Fruit fly (Drosophila melanogaster) whole organism, embryonic: ENCODE measurements around the gene CG43999.

ENCODE experiments used
- Awh ChIP-seq: fragments of 200-800 bp; sonication (Bioruptor generic); IDR thresholded peaks from 2 replicates; pipeline ENCODE4, ENCODE4 v1.3.6; 2022; ENCODE audit warnings: missing biosample characterization, missing genetic modification characterization
- CG10209 ChIP-seq: fragments of 200-800 bp; sonication (Bioruptor generic); optimal IDR thresholded peaks from 3 replicates; lab custom pipeline; 2017; ENCODE audit warnings: missing biosample characterization, mild to moderate bottlenecking, missing genetic modification characterization, missing genetic modification reagents
- CG1024 ChIP-seq: fragments of 200-800 bp; sonication (Bioruptor generic); IDR thresholded peaks from 2 replicates; pipeline ENCODE4 v1.3.6; 2022; ENCODE audit warnings: missing biosample characterization, missing genetic modification characterization
- CG10321 ChIP-seq: fragments of 200-800 bp; sonication (Bioruptor generic); IDR thresholded peaks from 2 replicates; pipeline ENCODE4 v1.3.6; 2022; ENCODE audit warnings: missing biosample characterization, missing genetic modification characterization
- CG10565 ChIP-seq: fragments of 200-800 bp; sonication (Bioruptor generic); optimal IDR thresholded peaks from 3 replicates; lab custom pipeline; 2016; ENCODE audit warnings: missing biosample characterization, mild to moderate bottlenecking, missing genetic modification characterization
- CG1233 ChIP-seq: fragments of 200-800 bp; sonication (Bioruptor generic); optimal IDR thresholded peaks from 4 replicates; lab custom pipeline; 2018; ENCODE audit warnings: missing biosample characterization, mild to moderate bottlenecking, missing genetic modification characterization
- CG13624 ChIP-seq: fragments of 200-800 bp; sonication (Bioruptor generic); optimal IDR thresholded peaks from 2 replicates; lab custom pipeline; 2016; ENCODE audit warnings: missing biosample characterization, missing genetic modification characterization
- CG14441 ChIP-seq: fragments of 200-800 bp; sonication (Bioruptor generic); IDR thresholded peaks from 2 replicates; pipeline ENCODE4 v1.3.6; 2022; ENCODE audit warnings: missing biosample characterization, missing genetic modification characterization
- CG14860 ChIP-seq: fragments of 200-800 bp; sonication (Bioruptor generic); IDR thresholded peaks from 3 replicates; pipeline ENCODE4 v1.3.6; 2022; ENCODE audit warnings: missing biosample characterization, missing genetic modification characterization; ENCODE audit not compliant: partially characterized antibody
- CG14965 ChIP-seq: fragments of 200-800 bp; sonication (Bioruptor generic); optimal IDR thresholded peaks from 2 replicates; lab custom pipeline; 2016; ENCODE audit warnings: missing biosample characterization, missing genetic modification characterization, borderline replicate concordance
- CG1602 ChIP-seq: fragments of 200-800 bp; sonication (Bioruptor generic); optimal IDR thresholded peaks from 3 replicates; lab custom pipeline; 2016; ENCODE audit warnings: missing biosample characterization, missing genetic modification characterization
- CG17359 ChIP-seq: fragments of 200-800 bp; sonication (Bioruptor generic); optimal IDR thresholded peaks from 3 replicates; lab custom pipeline; 2018; ENCODE audit warnings: missing biosample characterization, mild to moderate bottlenecking, missing genetic modification characterization, moderate library complexity
- CG17568 ChIP-seq: fragments of 200-800 bp; sonication (Bioruptor generic); optimal IDR thresholded peaks from 2 replicates; lab custom pipeline; 2018; ENCODE audit warnings: missing biosample characterization, mild to moderate bottlenecking, missing genetic modification characterization, moderate library complexity
- CG17912 ChIP-seq: fragments of 200-800 bp; sonication (Bioruptor generic); optimal IDR thresholded peaks from 2 replicates; lab custom pipeline; 2018; ENCODE audit warnings: missing biosample characterization, mild to moderate bottlenecking, missing genetic modification characterization
- CG1832 ChIP-seq: fragments of 200-800 bp; sonication (Bioruptor generic); optimal IDR thresholded peaks from 2 replicates; lab custom pipeline; 2017; ENCODE audit warnings: missing biosample characterization, mild to moderate bottlenecking, missing genetic modification characterization, inconsistent platforms
- CG18476 ChIP-seq: fragments of 200-800 bp; sonication (Bioruptor generic); optimal IDR thresholded peaks from 2 replicates; lab custom pipeline; 2016; ENCODE audit warnings: missing biosample characterization, mild to moderate bottlenecking, missing genetic modification characterization
- CG30403 ChIP-seq: fragments of 200-800 bp; sonication (Bioruptor generic); optimal IDR thresholded peaks from 3 replicates; lab custom pipeline; 2016; ENCODE audit warnings: missing biosample characterization, missing genetic modification characterization
- CG3065 ChIP-seq: fragments of 200-800 bp; sonication (Bioruptor generic); optimal IDR thresholded peaks from 2 replicates; lab custom pipeline; 2016; ENCODE audit warnings: missing biosample characterization, missing genetic modification characterization
- CG31365 ChIP-seq: fragments of 200-800 bp; sonication (Bioruptor generic); optimal IDR thresholded peaks from 2 replicates; lab custom pipeline; 2018; ENCODE audit warnings: missing biosample characterization, mild to moderate bottlenecking, missing genetic modification characterization
- CG31441 ChIP-seq: fragments of 200-800 bp; sonication (Bioruptor generic); IDR thresholded peaks from 2 replicates; pipeline ENCODE4 v1.3.6; 2022; ENCODE audit warnings: missing biosample characterization, missing genetic modification characterization
- CG33213 ChIP-seq: fragments of 200-800 bp; sonication (Bioruptor generic); optimal IDR thresholded peaks from 3 replicates; lab custom pipeline; 2016; ENCODE audit warnings: missing biosample characterization, missing genetic modification characterization
- CG4404 ChIP-seq: fragments of 200-800 bp; sonication (Bioruptor generic); IDR thresholded peaks from 2 replicates; pipeline ENCODE4 v1.3.6; 2022; ENCODE audit warnings: missing biosample characterization, missing genetic modification characterization
- CG5245 ChIP-seq: fragments of 200-800 bp; sonication (Bioruptor generic); optimal IDR thresholded peaks from 3 replicates; lab custom pipeline; 2016; ENCODE audit warnings: missing biosample characterization, missing genetic modification characterization
- CG6689 ChIP-seq: fragments of 200-800 bp; sonication (Bioruptor generic); IDR thresholded peaks from 2 replicates; pipeline ENCODE4 v1.3.6; 2022; ENCODE audit warnings: missing biosample characterization, missing genetic modification characterization
- CG7357 ChIP-seq: fragments of 200-800 bp; sonication (Bioruptor generic); IDR thresholded peaks from 3 replicates; pipeline ENCODE4 v1.3.6; 2022; ENCODE audit warnings: missing biosample characterization, missing genetic modification characterization
- CG8290 ChIP-seq, 3 experiments: fragments of 200-800 bp; sonication (Bioruptor generic); optimal IDR thresholded peaks; 2 replicates each; lab custom pipeline; 2016 to 2019; ENCODE audit warnings: missing biosample characterization in 3 of 3, missing genetic modification characterization in 3 of 3, mild to moderate bottlenecking in 2 of 3, moderate library complexity in 1 of 3
- CTCF ChIP-seq: fragments of 200-800 bp; sonication (Bioruptor generic); optimal IDR thresholded peaks from 2 replicates; lab custom pipeline; 2017; ENCODE audit warnings: missing biosample characterization, mild to moderate bottlenecking, missing genetic modification characterization, moderate library complexity
- CkIIα-i1 ChIP-seq: fragments of 200-800 bp; sonication (Bioruptor generic); IDR thresholded peaks from 2 replicates; pipeline ENCODE4 v1.3.6; 2022; ENCODE audit warnings: missing biosample characterization, missing genetic modification characterization
- CoRest ChIP-seq: fragments of 200-800 bp; sonication (Bioruptor generic); optimal IDR thresholded peaks from 3 replicates; lab custom pipeline; 2018; ENCODE audit warnings: missing biosample characterization, mild to moderate bottlenecking, missing genetic modification characterization, moderate library complexity
- CrebB ChIP-seq: fragments of 200-800 bp; sonication (Bioruptor generic); optimal IDR thresholded peaks from 3 replicates; lab custom pipeline; 2018; ENCODE audit warnings: missing biosample characterization, mild to moderate bottlenecking, missing genetic modification characterization
- Dbx ChIP-seq: fragments of 200-800 bp; sonication (Bioruptor generic); IDR thresholded peaks from 3 replicates; pipeline ENCODE4 v1.3.6; 2022; ENCODE audit warnings: missing biosample characterization, missing genetic modification characterization
- Doc2 ChIP-seq: fragments of 200-800 bp; sonication (Bioruptor generic); IDR thresholded peaks from 2 replicates; pipeline ENCODE4 v1.3.6; 2022; ENCODE audit warnings: missing biosample characterization, missing genetic modification characterization
- Ets97D ChIP-seq: fragments of 200-800 bp; sonication (Bioruptor generic); optimal IDR thresholded peaks from 3 replicates; lab custom pipeline; 2016; ENCODE audit warnings: missing biosample characterization, missing genetic modification characterization
- Gsc ChIP-seq: fragments of 200-800 bp; sonication (Bioruptor generic); IDR thresholded peaks from 2 replicates; pipeline ENCODE4 v1.3.6; 2022; ENCODE audit warnings: missing biosample characterization, missing genetic modification characterization
- HLH3B ChIP-seq: fragments of 200-800 bp; sonication (Bioruptor generic); IDR thresholded peaks from 2 replicates; pipeline ENCODE4 v1.3.6; 2022; ENCODE audit warnings: missing biosample characterization, missing genetic modification characterization
- HLH54F ChIP-seq: fragments of 200-800 bp; sonication (Bioruptor generic); optimal IDR thresholded peaks from 3 replicates; lab custom pipeline; 2016; ENCODE audit warnings: missing biosample characterization, missing genetic modification characterization
- NC2α ChIP-seq: fragments of 200-800 bp; sonication (Bioruptor generic); optimal IDR thresholded peaks from 2 replicates; lab custom pipeline; 2016; ENCODE audit warnings: missing biosample characterization, missing genetic modification characterization
- Nf-YC ChIP-seq: fragments of 200-800 bp; optimal IDR thresholded peaks from 3 replicates; lab custom pipeline; 2019; ENCODE audit warnings: missing biosample characterization, mild to moderate bottlenecking, missing genetic modification characterization, moderate library complexity
- Optix ChIP-seq: fragments of 200-800 bp; sonication (Bioruptor generic); IDR thresholded peaks from 3 replicates; pipeline ENCODE4 v1.3.6; 2022; ENCODE audit warnings: missing biosample characterization, missing genetic modification characterization
- Rfx ChIP-seq: fragments of 200-800 bp; sonication (Bioruptor generic); IDR thresholded peaks from 2 replicates; pipeline ENCODE4 v1.3.6; 2022; ENCODE audit warnings: missing biosample characterization, missing genetic modification characterization
- br ChIP-seq: fragments of >200 bp; optimal IDR thresholded peaks from 2 replicates; lab custom pipeline; 2017
- dan ChIP-seq: fragments of 200-800 bp; sonication (Bioruptor generic); IDR thresholded peaks from 2 replicates; pipeline ENCODE4 v1.3.6; 2022; ENCODE audit warnings: missing biosample characterization, missing genetic modification characterization
- grau ChIP-seq: fragments of 200-800 bp; optimal IDR thresholded peaks from 3 replicates; lab custom pipeline; 2019; ENCODE audit warnings: missing biosample characterization, mild to moderate bottlenecking, missing genetic modification characterization, moderate library complexity
- p53 ChIP-seq: fragments of 200-800 bp; sonication (Bioruptor generic); optimal IDR thresholded peaks from 2 replicates; lab custom pipeline; 2016; ENCODE audit warnings: missing biosample characterization, missing genetic modification characterization
- pb ChIP-seq: fragments of 200-800 bp; sonication (Bioruptor generic); optimal IDR thresholded peaks from 3 replicates; lab custom pipeline; 2016; ENCODE audit warnings: missing biosample characterization, missing genetic modification characterization
- ranshi ChIP-seq: fragments of 200-800 bp; sonication (Bioruptor generic); IDR thresholded peaks from 2 replicates; pipeline ENCODE4 v1.3.6; 2022; ENCODE audit warnings: missing biosample characterization, missing genetic modification characterization
- repo ChIP-seq: fragments of 200-800 bp; sonication (Bioruptor generic); optimal IDR thresholded peaks from 2 replicates; lab custom pipeline; 2016; ENCODE audit warnings: missing biosample characterization, missing genetic modification characterization
- sd ChIP-seq: fragments of 200-800 bp; sonication (Bioruptor generic); optimal IDR thresholded peaks from 3 replicates; lab custom pipeline; 2018; ENCODE audit warnings: missing biosample characterization, mild to moderate bottlenecking, missing genetic modification characterization, moderate library complexity
- sim ChIP-seq: fragments of 200-800 bp; sonication (Bioruptor generic); IDR thresholded peaks from 2 replicates; pipeline ENCODE4 v1.3.6; 2022; ENCODE audit warnings: missing biosample characterization, missing genetic modification characterization
- tap ChIP-seq: fragments of 200-800 bp; optimal IDR thresholded peaks from 3 replicates; lab custom pipeline; 2019; ENCODE audit warnings: missing biosample characterization, mild to moderate bottlenecking, missing genetic modification characterization, moderate library complexity
- unc-4 ChIP-seq: fragments of 200-800 bp; sonication (Bioruptor generic); IDR thresholded peaks from 2 replicates; pipeline ENCODE4 v1.3.6; 2022; ENCODE audit warnings: missing biosample characterization, missing genetic modification characterization; ENCODE audit not compliant: partially characterized antibody
- wdn ChIP-seq: fragments of 200-800 bp; sonication (Bioruptor generic); IDR thresholded peaks from 2 replicates; pipeline ENCODE4 v1.3.6; 2022; ENCODE audit warnings: missing biosample characterization, missing genetic modification characterization
- wek ChIP-seq: fragments of 200-800 bp; sonication (Bioruptor generic); optimal IDR thresholded peaks from 3 replicates; lab custom pipeline; 2018; ENCODE audit warnings: missing biosample characterization, mild to moderate bottlenecking, missing genetic modification characterization, moderate library complexity

The CG43999 gene

DNA sequence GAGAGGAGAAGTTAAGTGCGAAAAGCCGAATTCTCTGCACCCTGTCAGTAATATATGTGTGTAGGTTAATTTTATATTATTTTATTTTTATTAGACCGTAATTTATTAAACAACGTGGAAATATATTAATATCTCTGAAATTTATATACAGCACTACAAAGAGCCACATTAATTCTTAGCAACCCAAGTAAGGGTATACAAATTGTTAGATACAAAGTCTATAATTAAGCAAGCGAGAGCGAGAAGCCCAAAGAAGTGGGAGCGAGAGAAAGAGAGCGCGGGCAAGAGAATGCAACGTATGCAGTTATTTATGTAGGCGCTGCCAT, 41.7 kb downstream of the CG43999 start (continued):
- peak; percentile 92 for TF ChIP-seq CG1024
- peak; percentile 91 for TF ChIP-seq grau (tag; lab: Kevin White, UChicago)
- no peak for TF ChIP-seq p53 (GFP tag; lab: Kevin White, UChicago)
- peak; percentile 78 for TF ChIP-seq CrebB (tag; lab: Kevin White, UChicago)
- peak; percentile 51 for TF ChIP-seq CG31365
- TF ChIP-seq Rfx (GFP tag; lab: Robert Waterston, UW) = peak; percentile 83
- TF ChIP-seq CG10321 (GFP tag; lab: Robert Waterston, UW) = peak; percentile 46; the same call in 1 of the 2 replicates
- peak; percentile 11 for TF ChIP-seq HLH54F (GFP tag; lab: Kevin White, UChicago)
- TF ChIP-seq NC2α (GFP tag; lab: Kevin White, UChicago) = peak; percentile 23
- no peak for TF ChIP-seq unc-4
- no peak for TF ChIP-seq CG17912 (GFP tag; lab: Kevin White, UChicago)
- no peak for TF ChIP-seq CG14860 (GFP tag; lab: Robert Waterston, UW)
- peak; percentile 90 for TF ChIP-seq CG14441 (GFP tag; lab: Robert Waterston, UW)
- peak; percentile 65 for TF ChIP-seq sd (tag; lab: Kevin White, UChicago)
- peak; percentile 95 for TF ChIP-seq tap
- peak; percentile 13 for TF ChIP-seq wek (GFP tag; lab: Kevin White, UChicago)
- peak; percentile 82 for TF ChIP-seq Gsc
- TF ChIP-seq pb (GFP tag; lab: Kevin White, UChicago) = no peak
- TF ChIP-seq ranshi (GFP tag; lab: Robert Waterston, UW) = peak; percentile 91
- peak; percentile 76 for TF ChIP-seq CG10565 (GFP tag; lab: Kevin White, UChicago)
- TF ChIP-seq CG17568 (GFP tag; lab: Kevin White, UChicago) = peak; percentile 82
- peak; percentile 88 for TF ChIP-seq CG5245 (GFP tag; lab: Kevin White, UChicago)
- peak; percentile 76 for TF ChIP-seq wdn (GFP tag; lab: Robert Waterston, UW)
- no peak for TF ChIP-seq Doc2 (GFP tag; lab: Robert Waterston, UW)
- no peak for TF ChIP-seq CkIIα-i1 (GFP tag; lab: Robert Waterston, UW)
- peak; percentile 89 for TF ChIP-seq sim (GFP tag; lab: Robert Waterston, UW)
- TF ChIP-seq Nf-YC (tag; lab: Kevin White, UChicago) = peak; percentile 46
- TF ChIP-seq CG30403 (GFP tag; lab: Kevin White, UChicago) = peak; percentile 89
- no peak for TF ChIP-seq br (lab: Kevin White, UChicago)
- TF ChIP-seq CTCF (GFP tag; lab: Kevin White, UChicago) = peak; percentile 47
- TF ChIP-seq CG4404 = peak; percentile 94
- peak; percentile 91 for TF ChIP-seq dan (GFP tag; lab: Robert Waterston, UW)
- peak; percentile 92 for TF ChIP-seq CG1602
- TF ChIP-seq CG13624 (GFP tag; lab: Kevin White, UChicago) = peak; percentile 24
- peak; percentile 96 for TF ChIP-seq Awh (GFP tag; lab: Robert Waterston, UW)
- 0 out of 3 replicates have a peak, but pooled peaks have one; percentile 46 for TF ChIP-seq Dbx (GFP tag; lab: Robert Waterston, UW)
- peak; percentile 93 for TF ChIP-seq CG1233 (GFP tag; lab: Kevin White, UChicago)
- peak; percentile 95 for TF ChIP-seq CG17359
- TF ChIP-seq CG14965 = no peak
- TF ChIP-seq CG18476 (GFP tag; lab: Kevin White, UChicago) = peak; percentile 89
- TF ChIP-seq CG3065 (GFP tag; lab: Kevin White, UChicago) = peak; percentile 69
- no peak for TF ChIP-seq CG33213 (GFP tag; lab: Kevin White, UChicago)
- peak; percentile 91 for TF ChIP-seq CG31441
- peak; percentile 72; the same call in 2 of the 3 replicates for TF ChIP-seq Optix
- peak; percentile 34 for TF ChIP-seq Ets97D (GFP tag; lab: Kevin White, UChicago)
- no peak for TF ChIP-seq CG1832 (GFP tag; lab: Kevin White, UChicago)
- peak; percentile 83 for TF ChIP-seq CG7357 (GFP tag; lab: Robert Waterston, UW)
- peak; percentile 66 for TF ChIP-seq CG6689 (GFP tag; lab: Robert Waterston, UW)
- peak; percentile 95 for TF ChIP-seq CoRest (tag; lab: Kevin White, UChicago)
- no peak for TF ChIP-seq repo
- TF ChIP-seq CG10209 (GFP tag; lab: Kevin White, UChicago) = peak; percentile 90
- peak; percentile 94 for TF ChIP-seq HLH3B (GFP tag; lab: Robert Waterston, UW)
- TF ChIP-seq CG8290 (GFP tag; optimal IDR thresholded peaks at IDR 0.05; lab: Kevin White, UChicago) = peak; percentile 84
- TF ChIP-seq CG8290 (tag; optimal IDR thresholded peaks at IDR 0.05; lab: Kevin White, UChicago) = peak in 1 of 2 experiments; percentile 77
